Worm (Caenorhabditis elegans) whole organism, young adult: Measurements from ENCODE around the gene W08F4.12.

Experiments
- F33H1.4 ChIP-seq: fragments of 200-800 bp; sonication (Bioruptor generic); IDR thresholded peaks from 2 replicates; pipeline ENCODE4 v1.3.6; 2022; ENCODE audit warnings: missing genetic modification reagents, missing genetic modification characterization, missing compliant biosample characterization
- bed-2 ChIP-seq: fragments of 200-800 bp; sonication (Bioruptor generic); IDR thresholded peaks from 2 replicates; pipeline ENCODE4 v1.3.6; 2022; ENCODE audit warnings: missing genetic modification reagents, missing genetic modification characterization, missing compliant biosample characterization
- ccch-3 ChIP-seq: fragments of 200-800 bp; sonication (Bioruptor generic); optimal IDR thresholded peaks from 2 replicates; lab custom pipeline; 2018; ENCODE audit warnings: mild to moderate bottlenecking, missing genetic modification characterization, missing compliant biosample characterization
- ekl-4 ChIP-seq: fragments of 200-800 bp; sonication (Bioruptor generic); IDR thresholded peaks from 2 replicates; pipeline ENCODE4 v1.3.6; 2022; ENCODE audit warnings: missing genetic modification reagents, missing genetic modification characterization, missing compliant biosample characterization
- ets-4 ChIP-seq: fragments of 200-800 bp; sonication (Bioruptor generic); optimal IDR thresholded peaks from 2 replicates; lab custom pipeline; 2018; ENCODE audit warnings: mild to moderate bottlenecking, missing genetic modification characterization, missing compliant biosample characterization
- fkh-3 ChIP-seq: sonication (generic microtip); optimal IDR thresholded peaks from 2 replicates; lab custom pipeline; 2016; ENCODE audit warnings: mild to moderate bottlenecking, missing genetic modification characterization, missing compliant biosample characterization
- madf-3 ChIP-seq: fragments of 200-800 bp; sonication (Bioruptor generic); IDR thresholded peaks from 2 replicates; pipeline ENCODE4 v1.3.6; 2022; ENCODE audit warnings: missing genetic modification reagents, missing genetic modification characterization, missing compliant biosample characterization
- sea-2 ChIP-seq: fragments of 200-800 bp; sonication (Bioruptor generic); IDR thresholded peaks from 2 replicates; pipeline ENCODE4 v1.3.6; 2022; ENCODE audit warnings: missing genetic modification characterization, missing compliant biosample characterization
- zim-3 ChIP-seq: sonication (generic microtip); optimal IDR thresholded peaks from 2 replicates; lab custom pipeline; 2017; ENCODE audit warnings: mild to moderate bottlenecking, missing genetic modification characterization, moderate library complexity, missing compliant biosample characterization
- ztf-18 ChIP-seq: sonication (generic microtip); optimal IDR thresholded peaks from 2 replicates; lab custom pipeline; 2016; ENCODE audit warnings: missing genotype, mild to moderate bottlenecking, missing genetic modification characterization, missing compliant biosample characterization
- ztf-3 ChIP-seq: fragments of 200-800 bp; sonication (Bioruptor generic); optimal IDR thresholded peaks from 2 replicates; lab custom pipeline; 2018; ENCODE audit warnings: mild to moderate bottlenecking, missing genetic modification characterization, missing compliant biosample characterization
- ztf-6 ChIP-seq: fragments of 200-800 bp; sonication (Bioruptor generic); IDR thresholded peaks from 2 replicates; pipeline ENCODE4 v1.3.6; 2022; ENCODE audit warnings: missing genetic modification reagents, missing genetic modification characterization, missing compliant biosample characterization

DNA sequence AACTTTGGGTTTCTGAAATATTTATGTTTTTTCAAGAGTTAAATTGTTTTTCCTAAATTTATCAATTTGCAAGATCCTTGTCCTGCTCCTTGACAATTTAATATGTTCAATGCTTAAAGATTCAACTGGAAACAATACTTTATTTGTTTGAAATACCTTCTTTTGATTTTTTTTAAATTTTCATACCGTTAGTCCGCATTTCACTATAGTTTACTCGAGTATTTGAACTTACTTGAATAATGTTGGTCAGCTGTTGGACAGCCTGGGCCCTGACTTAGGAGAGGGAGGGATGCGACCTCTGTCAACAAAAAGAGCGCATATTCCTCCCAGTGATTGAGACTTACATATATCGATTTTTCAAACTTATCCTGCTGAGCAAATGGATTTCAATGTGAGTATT lies 21.8 kb upstream of the W08F4.12 start, which contains the start of gene W04H10.5:
- TF ChIP-seq ztf-6 (GFP tag; lab: Robert Waterston, UW): no peak
- no peak for TF ChIP-seq ztf-3
- TF ChIP-seq F33H1.4: no peak
- TF ChIP-seq sea-2 (GFP tag; lab: Robert Waterston, UW): no peak
- TF ChIP-seq madf-3 (GFP tag; lab: Robert Waterston, UW): no peak
- no peak for TF ChIP-seq ztf-18
- TF ChIP-seq fkh-3 (tag; lab: Kevin White, UChicago): no peak
- TF ChIP-seq ekl-4: no peak
- TF ChIP-seq ccch-3 (GFP tag; lab: Kevin White, UChicago): no peak
- TF ChIP-seq ets-4 (GFP tag; lab: Kevin White, UChicago): no peak
- no peak for TF ChIP-seq zim-3 (tag; lab: Kevin White, UChicago)
- no peak for TF ChIP-seq bed-2
